Fruit fly (Drosophila melanogaster) whole organism, embryonic: ENCODE measurements around the gene nwk.

ENCODE experiments used
- Adf1 ChIP-seq: fragments of 200-800 bp; sonication (Bioruptor generic); IDR thresholded peaks from 2 replicates; pipeline ENCODE4 v1.3.6; 2022; ENCODE audit warnings: missing biosample characterization, missing genetic modification characterization
- CG11398 ChIP-seq: fragments of 200-800 bp; sonication (Bioruptor generic); optimal IDR thresholded peaks from 2 replicates; lab custom pipeline; 2016; ENCODE audit warnings: missing biosample characterization, missing genetic modification characterization
- CG12104 ChIP-seq: fragments of 200-800 bp; sonication (Bioruptor generic); optimal IDR thresholded peaks from 3 replicates; lab custom pipeline; 2016; ENCODE audit warnings: missing biosample characterization, missing genetic modification characterization
- CG12391 ChIP-seq: fragments of 200-800 bp; sonication (Bioruptor generic); optimal IDR thresholded peaks from 3 replicates; lab custom pipeline; 2018; ENCODE audit warnings: missing biosample characterization, mild to moderate bottlenecking, missing genetic modification characterization, moderate library complexity
- CG13624 ChIP-seq: fragments of 200-800 bp; sonication (Bioruptor generic); optimal IDR thresholded peaks from 2 replicates; lab custom pipeline; 2016; ENCODE audit warnings: missing biosample characterization, missing genetic modification characterization
- CG13775 ChIP-seq: fragments of 200-800 bp; sonication (Bioruptor generic); optimal IDR thresholded peaks from 3 replicates; lab custom pipeline; 2017; ENCODE audit warnings: missing biosample characterization, mild to moderate bottlenecking, missing genetic modification characterization
- CG13894 ChIP-seq: fragments of 200-800 bp; sonication (Bioruptor generic); optimal IDR thresholded peaks from 3 replicates; lab custom pipeline; 2018; ENCODE audit warnings: missing biosample characterization, mild to moderate bottlenecking, missing genetic modification characterization, moderate library complexity
- CG14860 ChIP-seq: fragments of 200-800 bp; sonication (Bioruptor generic); IDR thresholded peaks from 3 replicates; pipeline ENCODE4 v1.3.6; 2022; ENCODE audit warnings: missing biosample characterization, missing genetic modification characterization; ENCODE audit not compliant: partially characterized antibody
- CG15011 ChIP-seq: fragments of 200-800 bp; sonication (Bioruptor generic); optimal IDR thresholded peaks from 3 replicates; lab custom pipeline; 2018; ENCODE audit warnings: missing biosample characterization, mild to moderate bottlenecking, missing genetic modification characterization
- CG15073 ChIP-seq: fragments of 200-800 bp; sonication (Bioruptor generic); optimal IDR thresholded peaks from 2 replicates; lab custom pipeline; 2016; ENCODE audit warnings: missing biosample characterization, missing genetic modification characterization
- CG15479 ChIP-seq: fragments of 200-800 bp; sonication (Bioruptor generic); optimal IDR thresholded peaks from 3 replicates; lab custom pipeline; 2019; ENCODE audit warnings: missing biosample characterization, mild to moderate bottlenecking, missing genetic modification characterization, moderate library complexity
- CG1647 ChIP-seq: fragments of 200-800 bp; sonication (Bioruptor generic); optimal IDR thresholded peaks from 3 replicates; lab custom pipeline; 2016; ENCODE audit warnings: missing biosample characterization, missing genetic modification characterization
- CG18011 ChIP-seq: fragments of 200-800 bp; sonication (Bioruptor generic); optimal IDR thresholded peaks from 2 replicates; lab custom pipeline; 2017; ENCODE audit warnings: missing biosample characterization, missing genetic modification characterization, mild to moderate bottlenecking, moderate library complexity, missing genotype
- CG1832 ChIP-seq: fragments of 200-800 bp; sonication (Bioruptor generic); optimal IDR thresholded peaks from 2 replicates; lab custom pipeline; 2017; ENCODE audit warnings: missing biosample characterization, mild to moderate bottlenecking, missing genetic modification characterization, inconsistent platforms
- CG18619 ChIP-seq: fragments of 200-800 bp; sonication (Bioruptor generic); optimal IDR thresholded peaks from 3 replicates; lab custom pipeline; 2017; ENCODE audit warnings: missing biosample characterization, mild to moderate bottlenecking, missing genetic modification characterization
- CG34224 ChIP-seq: fragments of 200-800 bp; sonication (Bioruptor generic); IDR thresholded peaks from 3 replicates; pipeline ENCODE4 v1.3.6; 2022; ENCODE audit warnings: missing biosample characterization, missing genetic modification characterization; ENCODE audit not compliant: partially characterized antibody
- CG43689 ChIP-seq: fragments of 200-800 bp; sonication (Bioruptor generic); IDR thresholded peaks from 2 replicates; pipeline ENCODE4 v1.3.6; 2022; ENCODE audit warnings: missing biosample characterization, missing genetic modification characterization
- CG4617 ChIP-seq: fragments of 200-800 bp; sonication (Bioruptor generic); optimal IDR thresholded peaks from 3 replicates; lab custom pipeline; 2016; ENCODE audit warnings: missing biosample characterization, missing genetic modification characterization, borderline replicate concordance
- CG5953 ChIP-seq: fragments of 200-800 bp; sonication (Bioruptor generic); IDR thresholded peaks from 2 replicates; pipeline ENCODE4 v1.3.6; 2022; ENCODE audit warnings: missing biosample characterization, missing genetic modification characterization
- CG6654 ChIP-seq: fragments of 200-800 bp; sonication (Bioruptor generic); optimal IDR thresholded peaks from 2 replicates; lab custom pipeline; 2017; ENCODE audit warnings: missing biosample characterization, mild to moderate bottlenecking, missing genetic modification characterization
- CG6683 ChIP-seq: fragments of 200-800 bp; sonication (Bioruptor generic); optimal IDR thresholded peaks from 2 replicates; lab custom pipeline; 2017; ENCODE audit warnings: missing biosample characterization, mild to moderate bottlenecking, missing genetic modification characterization, missing genetic modification reagents
- CG6813 ChIP-seq: fragments of 200-800 bp; sonication (Bioruptor generic); optimal IDR thresholded peaks from 2 replicates; lab custom pipeline; 2017; ENCODE audit warnings: missing biosample characterization, missing genetic modification characterization, mild to moderate bottlenecking, moderate library complexity, missing genetic modification reagents
- CG8924 ChIP-seq: fragments of 200-800 bp; optimal IDR thresholded peaks from 3 replicates; lab custom pipeline; 2019; ENCODE audit warnings: missing biosample characterization, mild to moderate bottlenecking, missing genetic modification characterization, moderate library complexity
- CHES-1-like ChIP-seq: fragments of 200-800 bp; sonication (Bioruptor generic); optimal IDR thresholded peaks from 2 replicates; lab custom pipeline; 2016; ENCODE audit warnings: missing biosample characterization, missing genetic modification characterization
- CoRest ChIP-seq: fragments of 200-800 bp; sonication (Bioruptor generic); optimal IDR thresholded peaks from 3 replicates; lab custom pipeline; 2018; ENCODE audit warnings: missing biosample characterization, mild to moderate bottlenecking, missing genetic modification characterization, moderate library complexity
- D ChIP-seq, 2 experiments: fragments of 200-800 bp in 1 of 2; fragments of >200 bp in 1 of 2; sonication (Bioruptor generic) in 1 of 2; optimal IDR thresholded peaks; 2 replicates in 1 of 2; 3 replicates in 1 of 2; lab custom pipeline; 2017; ENCODE audit warnings: mild to moderate bottlenecking in 1 of 2, missing biosample characterization in 1 of 2, missing genetic modification characterization in 1 of 2, missing genetic modification reagents in 1 of 2
- GATAe ChIP-seq: fragments of 200-800 bp; sonication (Bioruptor generic); conservative IDR thresholded peaks from 2 replicates; pipeline ENCODE4 v1.3.6; 2022; ENCODE audit warnings: missing biosample characterization, missing genetic modification characterization
- Meics ChIP-seq: fragments of 200-800 bp; sonication (Bioruptor generic); optimal IDR thresholded peaks from 2 replicates; lab custom pipeline; 2017; ENCODE audit warnings: missing biosample characterization, mild to moderate bottlenecking, missing genetic modification characterization
- NFAT ChIP-seq: fragments of 200-800 bp; sonication (Bioruptor generic); IDR thresholded peaks from 2 replicates; pipeline ENCODE4 v1.3.6; 2022; ENCODE audit warnings: missing biosample characterization, missing genetic modification characterization
- Sox100B ChIP-seq: fragments of 200-800 bp; sonication (Bioruptor generic); optimal IDR thresholded peaks from 3 replicates; lab custom pipeline; 2018; ENCODE audit warnings: missing biosample characterization, mild to moderate bottlenecking, missing genetic modification characterization
- Vsx1 ChIP-seq: fragments of 200-800 bp; sonication (Bioruptor generic); optimal IDR thresholded peaks from 2 replicates; lab custom pipeline; 2017; ENCODE audit warnings: missing biosample characterization, mild to moderate bottlenecking, missing genetic modification characterization, missing genetic modification reagents
- ac ChIP-seq: fragments of 200-800 bp; sonication (Bioruptor generic); optimal IDR thresholded peaks from 3 replicates; lab custom pipeline; 2017; ENCODE audit warnings: missing biosample characterization, mild to moderate bottlenecking, missing genetic modification characterization
- dan ChIP-seq: fragments of 200-800 bp; sonication (Bioruptor generic); IDR thresholded peaks from 2 replicates; pipeline ENCODE4 v1.3.6; 2022; ENCODE audit warnings: missing biosample characterization, missing genetic modification characterization
- disco-r ChIP-seq: fragments of 200-800 bp; sonication (Bioruptor generic); optimal IDR thresholded peaks from 2 replicates; lab custom pipeline; 2016; ENCODE audit warnings: missing biosample characterization, missing genetic modification characterization
- emc ChIP-seq: fragments of 200-800 bp; sonication (Bioruptor generic); optimal IDR thresholded peaks from 2 replicates; lab custom pipeline; 2016; ENCODE audit warnings: missing biosample characterization, missing genetic modification characterization
- fd96Cb ChIP-seq: fragments of 200-800 bp; sonication (Bioruptor generic); optimal IDR thresholded peaks from 2 replicates; lab custom pipeline; 2018; ENCODE audit warnings: missing biosample characterization, mild to moderate bottlenecking, missing genetic modification characterization, moderate library complexity
- fu2 ChIP-seq: fragments of 200-800 bp; sonication (Bioruptor generic); optimal IDR thresholded peaks from 2 replicates; lab custom pipeline; 2016; ENCODE audit warnings: missing biosample characterization, missing genetic modification characterization
- gcm ChIP-seq: fragments of 200-800 bp; sonication (Bioruptor generic); optimal IDR thresholded peaks from 2 replicates; lab custom pipeline; 2019; ENCODE audit warnings: missing biosample characterization, mild to moderate bottlenecking, missing genetic modification characterization, moderate library complexity
- kay ChIP-seq: fragments of 200-800 bp; sonication (Bioruptor generic); optimal IDR thresholded peaks from 2 replicates; lab custom pipeline; 2016; ENCODE audit warnings: missing biosample characterization, missing genetic modification characterization
- klu ChIP-seq: fragments of 200-800 bp; sonication (Bioruptor generic); IDR thresholded peaks from 2 replicates; pipeline ENCODE4 v1.3.6; 2022; ENCODE audit warnings: missing biosample characterization, missing genetic modification characterization
- org-1 ChIP-seq: fragments of 200-800 bp; sonication (Bioruptor generic); optimal IDR thresholded peaks from 2 replicates; lab custom pipeline; 2017; ENCODE audit warnings: missing biosample characterization, missing genetic modification characterization
- rib ChIP-seq: fragments of 200-800 bp; sonication (Bioruptor generic); IDR thresholded peaks from 2 replicates; pipeline ENCODE4 v1.3.6; 2022; ENCODE audit warnings: missing biosample characterization, missing genetic modification characterization
- sc ChIP-seq, 3 experiments: fragments of >200 bp in 2 of 3; fragments of 200-800 bp in 1 of 3; sonication (Bioruptor generic) in 1 of 3; optimal IDR thresholded peaks; 2 replicates in 2 of 3; 3 replicates in 1 of 3; lab custom pipeline; 2017; ENCODE audit warnings: mild to moderate bottlenecking in 1 of 3, missing biosample characterization in 1 of 3, missing genetic modification characterization in 1 of 3, missing genetic modification reagents in 1 of 3
- sd ChIP-seq: fragments of 200-800 bp; sonication (Bioruptor generic); optimal IDR thresholded peaks from 3 replicates; lab custom pipeline; 2018; ENCODE audit warnings: missing biosample characterization, mild to moderate bottlenecking, missing genetic modification characterization, moderate library complexity
- sob ChIP-seq: fragments of 200-800 bp; sonication (Bioruptor generic); IDR thresholded peaks from 2 replicates; pipeline ENCODE4 v1.3.6; 2022; ENCODE audit warnings: missing biosample characterization, missing genetic modification characterization
- sqz ChIP-seq: fragments of 200-800 bp; sonication (Bioruptor generic); optimal IDR thresholded peaks from 3 replicates; lab custom pipeline; 2018; ENCODE audit warnings: missing biosample characterization, mild to moderate bottlenecking, missing genetic modification characterization
- usp ChIP-seq: fragments of >200 bp; optimal IDR thresholded peaks from 2 replicates; lab custom pipeline; 2017; ENCODE audit warnings: missing biosample characterization, missing genetic modification characterization

nwk gene

dm6 chr3L:9136976-9137954 is at the start of gene nwk, which contains the start of gene Use1 (continued):
- TF ChIP-seq fd96Cb (tag; lab: Kevin White, UChicago) (no peak), CG1832 (no peak), CHES-1-like (peak; percentile 1), CG12391 (tag; lab: Kevin White, UChicago) (peak; percentile 64), GATAe (GFP tag; lab: Robert Waterston, UW) (peak; percentile 50; the same call in 1 of the 2 replicates), CG43689 (GFP tag; lab: Robert Waterston, UW) (no peak), sd (tag; lab: Kevin White, UChicago) (peak; percentile 72), CG11398 (GFP tag; lab: Kevin White, UChicago) (no peak), Meics (no peak), sqz (peak; percentile 46), CG15479 (GFP tag; lab: Kevin White, UChicago) (no peak), CG6683 (no peak), CG5953 (no peak), CG18011 (no peak), D (optimal IDR thresholded peaks at IDR 0.05; lab: Kevin White, UChicago) (no peak), D (GFP tag; optimal IDR thresholded peaks at IDR 0.05; lab: Kevin White, UChicago) (no peak), CG4617 (GFP tag; lab: Kevin White, UChicago) (peak; percentile 72), Adf1 (no peak), NFAT (GFP tag; lab: Robert Waterston, UW) (0 out of 2 replicates have a peak, but pooled peaks have one; percentile 5), CG13624 (no peak), klu (GFP tag; lab: Robert Waterston, UW) (no peak), sc (optimal IDR thresholded peaks at IDR 0.05; lab: Kevin White, UChicago) (no peak), sc (GFP tag; optimal IDR thresholded peaks at IDR 0.05; lab: Kevin White, UChicago) (no peak), CG13775 (GFP tag; lab: Kevin White, UChicago) (no peak), emc (no peak), dan (GFP tag; lab: Robert Waterston, UW) (no peak), CG12104 (GFP tag; lab: Kevin White, UChicago) (no peak), sob (GFP tag; lab: Robert Waterston, UW) (peak; percentile 47; the same call in 1 of the 2 replicates), usp (GFP tag; lab: Kevin White, UChicago) (no peak), CG8924 (no peak), gcm (GFP tag; lab: Kevin White, UChicago) (no peak), CG13894 (tag; lab: Kevin White, UChicago) (no peak), Vsx1 (GFP tag; lab: Kevin White, UChicago) (no peak), CG15011 (GFP tag; lab: Kevin White, UChicago) (no peak), CG14860 (GFP tag; lab: Robert Waterston, UW) (peak; percentile 71), kay (GFP tag; lab: Kevin White, UChicago) (no peak), CG1647 (GFP tag; lab: Kevin White, UChicago) (no peak), CG34224 (no peak; the same call in 1 of the 3 replicates), org-1 (GFP tag; lab: Kevin White, UChicago) (no peak), CoRest (peak; percentile 33), rib (GFP tag; lab: Robert Waterston, UW) (no peak), ac (GFP tag; lab: Kevin White, UChicago) (no peak), CG6654 (GFP tag; lab: Kevin White, UChicago) (no peak), CG15073 (GFP tag; lab: Kevin White, UChicago) (no peak), Sox100B (no peak), CG6813 (GFP tag; lab: Kevin White, UChicago) (no peak), disco-r (GFP tag; lab: Kevin White, UChicago) (no peak), fu2 (no peak), CG18619 (GFP tag; lab: Kevin White, UChicago) (no peak)
